Worm (Caenorhabditis elegans) whole organism, L3 larva: ENCODE data around the gene F56H11.2.

Source experiments
- ama-1 ChIP-seq: fragments of 150-350 bp; optimal IDR thresholded peaks from 2 replicates; lab custom pipeline; 2018
- lin-39 ChIP-seq: fragments of 150-350 bp; optimal IDR thresholded peaks from 2 replicates; lab custom pipeline; 2018; ENCODE audit warnings: missing biosample characterization, missing genetic modification reagents, missing genetic modification characterization
- nfya-1 ChIP-seq: sonication (generic microtip); optimal IDR thresholded peaks from 2 replicates; lab custom pipeline; 2017; ENCODE audit warnings: missing genetic modification characterization, mild to moderate bottlenecking, missing compliant biosample characterization, antibody characterized with exemption, moderate library complexity; ENCODE audit not compliant: insufficient read depth
- nhr-43 ChIP-seq: sonication (generic microtip); optimal IDR thresholded peaks from 2 replicates; lab custom pipeline; 2016; ENCODE audit warnings: mild to moderate bottlenecking, missing genetic modification characterization, missing compliant biosample characterization; ENCODE audit not compliant: poor library complexity, severe bottlenecking
- nhr-76 ChIP-seq: fragments of 150-350 bp; sonication (generic microtip); optimal IDR thresholded peaks from 5 replicates; lab custom pipeline; 2014; ENCODE audit warnings: missing biosample characterization, missing genetic modification characterization
- nhr-77 ChIP-seq: fragments of 150-350 bp; optimal IDR thresholded peaks from 2 replicates; lab custom pipeline; 2014; ENCODE audit warnings: missing biosample characterization, missing genetic modification characterization
- snpc-4 ChIP-seq: fragments of 150-350 bp; optimal IDR thresholded peaks from 2 replicates; lab custom pipeline; 2014; ENCODE audit warnings: missing biosample characterization, missing genetic modification characterization
- ztf-11 ChIP-seq: fragments of 150-350 bp; optimal IDR thresholded peaks from 2 replicates; lab custom pipeline; 2014; ENCODE audit warnings: missing biosample characterization, missing genetic modification characterization

- TF ChIP-seq nfya-1 (tag; lab: Kevin White, UChicago) (no peak), lin-39 (tag; lab: Kevin White, UChicago) (no peak), nhr-76 (tag; lab: Kevin White, UChicago) (no peak), nhr-77 (tag; lab: Kevin White, UChicago) (no peak), ama-1 (lab: Kevin White, UChicago) (no peak), ztf-11 (tag; lab: Kevin White, UChicago) (no peak), snpc-4 (no peak), nhr-43 (tag; lab: Kevin White, UChicago) (no peak)
These were observed 36.7 kb downstream of the F56H11.2 start, which contains the start of gene sru-3 for ce11 chrIV:9496306-9496705.
